Fruit fly (Drosophila melanogaster) whole organism, embryonic: ENCODE results near the gene CG6791.

Source experiments
- Aef1 ChIP-seq: fragments of 200-800 bp; sonication (Bioruptor generic); IDR thresholded peaks from 3 replicates; pipeline ENCODE4 v1.3.6; 2022; ENCODE audit warnings: missing biosample characterization, missing genetic modification characterization
- Asciz ChIP-seq: fragments of 200-800 bp; sonication (Bioruptor generic); optimal IDR thresholded peaks from 2 replicates; lab custom pipeline; 2017; ENCODE audit warnings: missing biosample characterization, mild to moderate bottlenecking, missing genetic modification characterization, missing genetic modification reagents
- Blimp-1 ChIP-seq: fragments of 200-800 bp; sonication (Bioruptor generic); optimal IDR thresholded peaks from 3 replicates; lab custom pipeline; 2018; ENCODE audit warnings: missing biosample characterization, missing genetic modification characterization, mild to moderate bottlenecking, moderate library complexity, missing genetic modification reagents
- CG10267 ChIP-seq: fragments of 200-800 bp; sonication (Bioruptor generic); optimal IDR thresholded peaks from 2 replicates; lab custom pipeline; 2018; ENCODE audit warnings: missing biosample characterization, mild to moderate bottlenecking, missing genetic modification characterization, moderate library complexity
- CG10565 ChIP-seq: fragments of 200-800 bp; sonication (Bioruptor generic); optimal IDR thresholded peaks from 3 replicates; lab custom pipeline; 2016; ENCODE audit warnings: missing biosample characterization, mild to moderate bottlenecking, missing genetic modification characterization
- CG1233 ChIP-seq: fragments of 200-800 bp; sonication (Bioruptor generic); optimal IDR thresholded peaks from 4 replicates; lab custom pipeline; 2018; ENCODE audit warnings: missing biosample characterization, mild to moderate bottlenecking, missing genetic modification characterization
- CG13894 ChIP-seq: fragments of 200-800 bp; sonication (Bioruptor generic); optimal IDR thresholded peaks from 3 replicates; lab custom pipeline; 2018; ENCODE audit warnings: missing biosample characterization, mild to moderate bottlenecking, missing genetic modification characterization, moderate library complexity
- CG15073 ChIP-seq: fragments of 200-800 bp; sonication (Bioruptor generic); optimal IDR thresholded peaks from 2 replicates; lab custom pipeline; 2016; ENCODE audit warnings: missing biosample characterization, missing genetic modification characterization
- CG17328 ChIP-seq: fragments of 200-800 bp; sonication (Bioruptor generic); IDR thresholded peaks from 2 replicates; pipeline ENCODE4 v1.3.6; 2022; ENCODE audit warnings: missing biosample characterization, missing genetic modification characterization
- CG17361 ChIP-seq: fragments of 200-800 bp; sonication (Bioruptor generic); IDR thresholded peaks from 3 replicates; pipeline ENCODE4 v1.3.6; 2022; ENCODE audit warnings: missing biosample characterization, missing genetic modification characterization
- CG17612 ChIP-seq: fragments of 200-800 bp; sonication (Bioruptor generic); IDR thresholded peaks from 2 replicates; pipeline ENCODE4 v1.3.6; 2022; ENCODE audit warnings: missing biosample characterization, missing genetic modification characterization
- CG1792 ChIP-seq: fragments of 200-800 bp; sonication (Bioruptor generic); optimal IDR thresholded peaks from 2 replicates; lab custom pipeline; 2016; ENCODE audit warnings: missing biosample characterization, missing genetic modification characterization
- CG18011 ChIP-seq: fragments of 200-800 bp; sonication (Bioruptor generic); optimal IDR thresholded peaks from 2 replicates; lab custom pipeline; 2017; ENCODE audit warnings: missing biosample characterization, missing genetic modification characterization, mild to moderate bottlenecking, moderate library complexity, missing genotype
- CG2202 ChIP-seq: fragments of 200-800 bp; sonication (Bioruptor generic); optimal IDR thresholded peaks from 2 replicates; lab custom pipeline; 2018; ENCODE audit warnings: missing biosample characterization, mild to moderate bottlenecking, missing genetic modification characterization
- CG3065 ChIP-seq: fragments of 200-800 bp; sonication (Bioruptor generic); optimal IDR thresholded peaks from 2 replicates; lab custom pipeline; 2016; ENCODE audit warnings: missing biosample characterization, missing genetic modification characterization
- CG3281 ChIP-seq: fragments of 200-800 bp; sonication (Bioruptor generic); optimal IDR thresholded peaks from 3 replicates; lab custom pipeline; 2017; ENCODE audit warnings: missing biosample characterization, mild to moderate bottlenecking, missing genetic modification characterization
- CG6654 ChIP-seq: fragments of 200-800 bp; sonication (Bioruptor generic); optimal IDR thresholded peaks from 2 replicates; lab custom pipeline; 2017; ENCODE audit warnings: missing biosample characterization, mild to moderate bottlenecking, missing genetic modification characterization
- CG6791 ChIP-seq: fragments of 200-800 bp; sonication (Bioruptor generic); IDR thresholded peaks from 3 replicates; pipeline ENCODE4 v1.3.6; 2022; ENCODE audit warnings: missing biosample characterization, missing genetic modification characterization; ENCODE audit not compliant: partially characterized antibody
- CG7963 ChIP-seq: fragments of 200-800 bp; sonication (Bioruptor generic); IDR thresholded peaks from 3 replicates; pipeline ENCODE4 v1.3.6; 2022; ENCODE audit warnings: missing biosample characterization, missing genetic modification characterization; ENCODE audit not compliant: partially characterized antibody
- CG8281 ChIP-seq: fragments of 200-800 bp; sonication (Bioruptor generic); optimal IDR thresholded peaks from 2 replicates; lab custom pipeline; 2018; ENCODE audit warnings: missing biosample characterization, mild to moderate bottlenecking, missing genetic modification characterization, moderate library complexity
- CG8359 ChIP-seq: fragments of 200-800 bp; sonication (Bioruptor generic); optimal IDR thresholded peaks from 2 replicates; lab custom pipeline; 2017; ENCODE audit warnings: missing biosample characterization, mild to moderate bottlenecking, missing genetic modification characterization, borderline replicate concordance
- CG9876 ChIP-seq: fragments of 200-800 bp; sonication (Bioruptor generic); optimal IDR thresholded peaks from 2 replicates; lab custom pipeline; 2016; ENCODE audit warnings: missing biosample characterization, missing genetic modification characterization
- ERR ChIP-seq: fragments of 200-800 bp; sonication (Bioruptor generic); optimal IDR thresholded peaks from 2 replicates; lab custom pipeline; 2016; ENCODE audit warnings: missing biosample characterization, missing genetic modification characterization
- HmgZ ChIP-seq: fragments of 200-800 bp; sonication (Bioruptor generic); optimal IDR thresholded peaks from 2 replicates; lab custom pipeline; 2018; ENCODE audit warnings: missing biosample characterization, mild to moderate bottlenecking, missing genetic modification characterization
- Max ChIP-seq: fragments of 200-800 bp; sonication (Bioruptor generic); optimal IDR thresholded peaks from 2 replicates; lab custom pipeline; 2016; ENCODE audit warnings: missing biosample characterization, mild to moderate bottlenecking, missing genetic modification characterization
- Med ChIP-seq: fragments of 200-800 bp; sonication (Bioruptor generic); peaks from one replicate; lab custom pipeline; 2016; ENCODE audit warnings: missing biosample characterization, missing genetic modification characterization, mild to moderate bottlenecking, inconsistent platforms, moderate library complexity
- Mrtf ChIP-seq: fragments of 200-800 bp; sonication (Bioruptor generic); IDR thresholded peaks from 3 replicates; pipeline ENCODE4 v1.3.6; 2022; ENCODE audit warnings: missing biosample characterization, missing genetic modification characterization
- Myb ChIP-seq: fragments of 200-800 bp; sonication (Bioruptor generic); optimal IDR thresholded peaks from 2 replicates; lab custom pipeline; 2016; ENCODE audit warnings: missing biosample characterization, missing genetic modification characterization
- Oaz ChIP-seq: fragments of 200-800 bp; sonication (Bioruptor generic); IDR thresholded peaks from 2 replicates; pipeline ENCODE4 v1.3.6; 2022; ENCODE audit warnings: missing biosample characterization, missing genetic modification characterization
- Scr ChIP-seq: fragments of 200-800 bp; sonication (Bioruptor generic); IDR thresholded peaks from 2 replicates; pipeline ENCODE4 v1.3.6; 2022; ENCODE audit warnings: missing biosample characterization, missing genetic modification characterization; ENCODE audit not compliant: partially characterized antibody
- Six4 ChIP-seq: fragments of 200-800 bp; sonication (Bioruptor generic); optimal IDR thresholded peaks from 2 replicates; lab custom pipeline; 2016; ENCODE audit warnings: missing biosample characterization, missing genetic modification characterization
- Tbp ChIP-seq: fragments of >200 bp; optimal IDR thresholded peaks from 2 replicates; lab custom pipeline; 2018; ENCODE audit warnings: missing biosample characterization, missing genetic modification characterization
- ac ChIP-seq: fragments of 200-800 bp; sonication (Bioruptor generic); optimal IDR thresholded peaks from 3 replicates; lab custom pipeline; 2017; ENCODE audit warnings: missing biosample characterization, mild to moderate bottlenecking, missing genetic modification characterization
- bigmax ChIP-seq: fragments of 200-800 bp; sonication (Bioruptor generic); optimal IDR thresholded peaks from 2 replicates; lab custom pipeline; 2018; ENCODE audit warnings: missing biosample characterization, mild to moderate bottlenecking, missing genetic modification characterization
- crc ChIP-seq: fragments of 200-800 bp; sonication (Bioruptor generic); optimal IDR thresholded peaks from 2 replicates; lab custom pipeline; 2016; ENCODE audit warnings: missing biosample characterization, missing genetic modification characterization
- disco-r ChIP-seq: fragments of 200-800 bp; sonication (Bioruptor generic); optimal IDR thresholded peaks from 2 replicates; lab custom pipeline; 2016; ENCODE audit warnings: missing biosample characterization, missing genetic modification characterization
- dysf ChIP-seq: fragments of 200-800 bp; sonication (Bioruptor generic); IDR thresholded peaks from 3 replicates; pipeline ENCODE4 v1.3.6; 2022; ENCODE audit warnings: missing biosample characterization, missing genetic modification characterization
- eyg ChIP-seq: fragments of 200-800 bp; sonication (Bioruptor generic); optimal IDR thresholded peaks from 3 replicates; lab custom pipeline; 2016; ENCODE audit warnings: missing biosample characterization, missing genetic modification characterization
- kay ChIP-seq: fragments of 200-800 bp; sonication (Bioruptor generic); optimal IDR thresholded peaks from 2 replicates; lab custom pipeline; 2016; ENCODE audit warnings: missing biosample characterization, missing genetic modification characterization
- otp ChIP-seq: fragments of 200-800 bp; sonication (Bioruptor generic); IDR thresholded peaks from 3 replicates; pipeline ENCODE4, ENCODE4 v1.3.6; 2022; ENCODE audit warnings: missing biosample characterization, missing genetic modification characterization
- pan ChIP-seq, 4 experiments: fragments of >200 bp in 3 of 4; fragments of 200-800 bp in 1 of 4; sonication (Bioruptor generic) in 1 of 4; optimal IDR thresholded peaks in 3 of 4; IDR thresholded peaks in 1 of 4; 2 replicates each; pipeline versions ENCODE4 v1.3.6 to Lab custom; 2017 to 2022; ENCODE audit warnings: missing biosample characterization in 2 of 4, missing genetic modification characterization in 2 of 4, mixed read lengths in 1 of 4
- pfk ChIP-seq: fragments of 200-800 bp; sonication (Bioruptor generic); optimal IDR thresholded peaks from 2 replicates; lab custom pipeline; 2018; ENCODE audit warnings: missing biosample characterization, mild to moderate bottlenecking, missing genetic modification characterization, moderate library complexity
- pzg ChIP-seq: fragments of 200-800 bp; sonication (Bioruptor generic); optimal IDR thresholded peaks from 3 replicates; lab custom pipeline; 2018; ENCODE audit warnings: missing biosample characterization, mild to moderate bottlenecking, missing genetic modification characterization, moderate library complexity
- sens ChIP-seq: fragments of 200-800 bp; sonication (Bioruptor generic); peaks from one replicate; lab custom pipeline; 2016; ENCODE audit warnings: missing biosample characterization, missing genetic modification characterization
- so ChIP-seq: fragments of 200-800 bp; sonication (Bioruptor generic); IDR thresholded peaks from 3 replicates; pipeline ENCODE4 v1.3.6; 2022; ENCODE audit warnings: missing biosample characterization, missing genetic modification characterization
- usp ChIP-seq: fragments of >200 bp; optimal IDR thresholded peaks from 2 replicates; lab custom pipeline; 2017; ENCODE audit warnings: missing biosample characterization, missing genetic modification characterization
- yki ChIP-seq: fragments of >200 bp; optimal IDR thresholded peaks from 3 replicates; lab custom pipeline; 2018
- zen2 ChIP-seq: fragments of 200-800 bp; sonication (Bioruptor generic); IDR thresholded peaks from 3 replicates; pipeline ENCODE4 v1.3.6; 2022; ENCODE audit warnings: missing biosample characterization, missing genetic modification characterization; ENCODE audit not compliant: partially characterized antibody

CG6791 gene

DNA sequence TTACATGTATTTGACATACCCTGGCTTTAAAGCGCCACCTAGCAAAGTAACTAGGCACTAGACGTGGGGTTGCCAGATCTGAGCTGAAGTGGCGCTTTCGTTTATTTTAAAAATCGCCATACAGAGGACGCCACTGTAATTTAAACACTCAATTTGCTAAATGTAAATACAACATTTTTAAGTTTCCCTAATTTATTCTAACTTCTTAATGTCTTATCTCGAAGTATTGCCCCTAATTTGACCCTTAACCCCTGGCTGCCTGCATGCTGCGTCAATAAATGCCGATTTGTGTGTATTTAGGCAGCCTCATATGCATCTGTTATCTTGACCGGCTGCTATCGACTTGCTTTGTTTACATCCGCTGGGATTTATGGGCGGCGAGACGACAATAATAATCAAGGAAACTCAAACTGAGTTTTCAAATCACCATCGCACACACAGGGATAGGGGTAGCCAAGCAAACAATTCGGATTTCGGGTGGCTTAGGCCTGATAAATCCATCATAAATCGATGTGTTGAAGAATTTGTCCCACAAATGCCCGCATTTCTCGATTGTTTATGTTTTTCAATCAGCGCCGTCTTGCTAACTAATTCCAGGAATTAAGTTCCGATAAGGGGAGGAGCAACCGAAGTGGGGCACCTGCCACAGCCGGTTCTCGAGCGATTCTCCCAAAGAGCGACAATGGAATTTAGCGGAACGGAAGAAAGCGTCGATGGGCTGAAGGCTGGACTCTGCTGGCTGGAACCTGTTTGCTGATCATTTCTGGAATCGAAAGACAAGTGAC lies 23.5 kb upstream of the CG6791 start (continued):
- no peak for TF ChIP-seq CG17612
- peak; percentile 41 for TF ChIP-seq ac (GFP tag; lab: Kevin White, UChicago)
- peak; percentile 25; the same call in 1 of the 3 replicates for TF ChIP-seq CG7963
- TF ChIP-seq kay (GFP tag; lab: Kevin White, UChicago), result no peak
- peak; percentile 60; the same call in 1 of the 3 replicates for TF ChIP-seq otp (GFP tag; lab: Robert Waterston, UW)
- TF ChIP-seq Mrtf (GFP tag; lab: Robert Waterston, UW), result peak; percentile 67; the same call in 2 of the 3 replicates
- peak; percentile 55; the same call in 1 of the 3 replicates for TF ChIP-seq so (GFP tag; lab: Robert Waterston, UW)
- no peak for TF ChIP-seq CG8281 (tag; lab: Kevin White, UChicago)
- peak; percentile 82 for TF ChIP-seq Myb (GFP tag; lab: Kevin White, UChicago)
- TF ChIP-seq dysf (GFP tag; lab: Robert Waterston, UW), result peak; percentile 78
- TF ChIP-seq CG6654 (GFP tag; lab: Kevin White, UChicago), result no peak
- no peak for TF ChIP-seq CG10565 (GFP tag; lab: Kevin White, UChicago)
- peak; percentile 37 for TF ChIP-seq CG15073 (GFP tag; lab: Kevin White, UChicago)
- TF ChIP-seq CG9876 (GFP tag; lab: Kevin White, UChicago), result peak; percentile 74
- peak; percentile 14; the same call in 1 of the 3 replicates for TF ChIP-seq CG6791 (GFP tag; lab: Robert Waterston, UW)
- no peak for TF ChIP-seq disco-r (GFP tag; lab: Kevin White, UChicago)
- no peak for TF ChIP-seq Tbp (GFP tag; lab: Kevin White, UChicago)
- no peak for TF ChIP-seq Asciz
- peak; percentile 75 for TF ChIP-seq HmgZ (tag; lab: Kevin White, UChicago)
- TF ChIP-seq bigmax (GFP tag; lab: Kevin White, UChicago), result no peak
- TF ChIP-seq sens (GFP tag; lab: Kevin White, UChicago), result peak; percentile 82
- TF ChIP-seq pan (optimal IDR thresholded peaks at IDR 0.05; lab: Kevin White, UChicago), result no peak
- peak in 1 of 2 experiments; percentile 57 for TF ChIP-seq pan (GFP tag; optimal IDR thresholded peaks at IDR 0.05 in 1 of 2, IDR thresholded peaks at IDR 0.05 in 1 of 2)
- TF ChIP-seq crc (GFP tag; lab: Kevin White, UChicago), result no peak
- peak; percentile 33 for TF ChIP-seq CG2202 (tag; lab: Kevin White, UChicago)
- peak; percentile 47 for TF ChIP-seq Blimp-1 (GFP tag; lab: Kevin White, UChicago)
- peak; percentile 73 for TF ChIP-seq CG17361
- TF ChIP-seq pfk (GFP tag; lab: Kevin White, UChicago), result no peak
- peak; percentile 24 for TF ChIP-seq pzg
- TF ChIP-seq Oaz (GFP tag; lab: Robert Waterston, UW), result no peak
- peak; percentile 65 for TF ChIP-seq CG10267 (tag; lab: Kevin White, UChicago)
- TF ChIP-seq Aef1 (GFP tag; lab: Robert Waterston, UW), result peak; percentile 62
- TF ChIP-seq CG3065, result peak; percentile 61
- TF ChIP-seq Max, result peak; percentile 5
- TF ChIP-seq Scr, result peak; percentile 28; the same call in 1 of the 2 replicates
- TF ChIP-seq yki, result peak; percentile 52
- peak; percentile 35 for TF ChIP-seq Six4 (GFP tag; lab: Kevin White, UChicago)
- peak; percentile 97 for TF ChIP-seq Med (GFP tag; lab: Kevin White, UChicago)
- TF ChIP-seq eyg (GFP tag; lab: Kevin White, UChicago), result peak; percentile 40
- peak; percentile 15 for TF ChIP-seq CG13894 (tag; lab: Kevin White, UChicago)
- peak; percentile 56; the same call in 1 of the 2 replicates for TF ChIP-seq CG17328
- TF ChIP-seq CG8359 (GFP tag; lab: Kevin White, UChicago), result no peak
- no peak for TF ChIP-seq zen2 (GFP tag; lab: Robert Waterston, UW)
- TF ChIP-seq CG1233, result peak; percentile 44
- TF ChIP-seq CG18011 (GFP tag; lab: Kevin White, UChicago), result no peak
- TF ChIP-seq CG3281 (GFP tag; lab: Kevin White, UChicago), result no peak
- TF ChIP-seq CG1792 (GFP tag; lab: Kevin White, UChicago), result no peak
- TF ChIP-seq usp (GFP tag; lab: Kevin White, UChicago), result no peak
- peak; percentile 4 for TF ChIP-seq ERR
